Fruit fly (Drosophila melanogaster): Measurements from ENCODE around the gene narya.
A peak's percentile ranks its signal among the peaks of the same experiment; 100 is the strongest.

Gene narya

dm6 chrX:19505334-19506185, 30.7 kb downstream of the narya start:
- TF ChIP-seq CG31627 (GFP tag; optimal IDR thresholded peaks at IDR 0.05) (peak; percentile 27), ss (GFP tag; optimal IDR thresholded peaks at IDR 0.05) (peak in 1 of 2 experiments; percentile 31), Sox102F (GFP tag; optimal IDR thresholded peaks at IDR 0.05) (no peak), topi (GFP tag; optimal IDR thresholded peaks at IDR 0.05) (no peak), Eip78C (GFP tag) (peak; percentile 73), CG10669 (GFP tag; optimal IDR thresholded peaks at IDR 0.05) (no peak), pdm3 (GFP tag; optimal IDR thresholded peaks at IDR 0.05) (no peak), svp (GFP tag) (peak; percentile 93), eg (GFP tag; IDR thresholded peaks at IDR 0.05) (0 out of 3 replicates have a peak, but pooled peaks have one; percentile 30), CG15336 (GFP tag; IDR thresholded peaks at IDR 0.05) (0 out of 2 replicates have a peak, but pooled peaks have one; percentile 14), CG6854 (GFP tag; optimal IDR thresholded peaks at IDR 0.05) (peak; percentile 35), esn (GFP tag; optimal IDR thresholded peaks at IDR 0.05) (peak; percentile 37), lz (GFP tag; optimal IDR thresholded peaks at IDR 0.05) (peak; percentile 26), CG6792 (GFP tag; optimal IDR thresholded peaks at IDR 0.05) (peak; percentile 2), OdsH (GFP tag; optimal IDR thresholded peaks at IDR 0.05) (no peak), CG6163 (GFP tag; IDR thresholded peaks at IDR 0.05) (peak; percentile 56; the same call in 2 of the 3 replicates), CG3919 (GFP tag; optimal IDR thresholded peaks at IDR 0.05) (peak; percentile 0), Blimp-1 (GFP tag; optimal IDR thresholded peaks at IDR 0.05) (peak; percentile 93), Sox14 (GFP tag; optimal IDR thresholded peaks at IDR 0.05) (peak; percentile 32), vri (GFP tag; optimal IDR thresholded peaks at IDR 0.05) (no peak), Smox (GFP tag; optimal IDR thresholded peaks at IDR 0.05) (peak; percentile 25), Eip75B (GFP tag; optimal IDR thresholded peaks at IDR 0.05) (peak; percentile 41)

dm6 chrX:19510204-19510603, 35.3 kb downstream of the narya start:
- no peak for TF ChIP-seq spab (GFP tag; optimal IDR thresholded peaks at IDR 0.05)
- no peak for TF ChIP-seq vri (GFP tag; optimal IDR thresholded peaks at IDR 0.05)
- no peak for TF ChIP-seq eg (GFP tag; IDR thresholded peaks at IDR 0.05)
- TF ChIP-seq Hr39 (GFP tag; optimal IDR thresholded peaks at IDR 0.05) = no peak
- no peak for TF ChIP-seq achi (GFP tag; optimal IDR thresholded peaks at IDR 0.05)
- no peak for TF ChIP-seq fd85E (GFP tag; optimal IDR thresholded peaks at IDR 0.05)
- no peak for TF ChIP-seq CG6276 (GFP tag; optimal IDR thresholded peaks at IDR 0.05)
- no peak for TF ChIP-seq CG34406 (GFP tag; optimal IDR thresholded peaks at IDR 0.05)
- TF ChIP-seq Gug (GFP tag; IDR thresholded peaks at IDR 0.05) = no peak
- no peak for TF ChIP-seq CG8119 (GFP tag; IDR thresholded peaks at IDR 0.05)
- no peak for TF ChIP-seq CG6163 (GFP tag; IDR thresholded peaks at IDR 0.05)
- no peak for TF ChIP-seq salr (GFP tag; optimal IDR thresholded peaks at IDR 0.05)
- TF ChIP-seq CG11762 (GFP tag; optimal IDR thresholded peaks at IDR 0.05; ENCODE audit: insufficient read depth) = no peak
- TF ChIP-seq Sox14 (GFP tag; optimal IDR thresholded peaks at IDR 0.05) = no peak
- TF ChIP-seq Eip78C (GFP tag) = no peak
- TF ChIP-seq CG9139 (GFP tag; optimal IDR thresholded peaks at IDR 0.05) = no peak
- TF ChIP-seq CG10669 (GFP tag; optimal IDR thresholded peaks at IDR 0.05) = no peak
- TF ChIP-seq CG15336 (GFP tag; IDR thresholded peaks at IDR 0.05) = no peak
- no peak for TF ChIP-seq Met (GFP tag; optimal IDR thresholded peaks at IDR 0.05)

- TF ChIP-seq CG8119 (GFP tag; IDR thresholded peaks at IDR 0.05) (no peak), Eip78C (GFP tag) (no peak), Eip75B (GFP tag; optimal IDR thresholded peaks at IDR 0.05) (no peak), Gug (GFP tag; IDR thresholded peaks at IDR 0.05) (no peak), CG9139 (GFP tag; optimal IDR thresholded peaks at IDR 0.05) (no peak), achi (GFP tag; optimal IDR thresholded peaks at IDR 0.05) (no peak)
Observed at dm6 chrX:19520376-19520775, 45.5 kb downstream of the narya start.

dm6 chrX:19520888-19521287, 46.0 kb downstream of the narya start:
- TF ChIP-seq vri (GFP tag; optimal IDR thresholded peaks at IDR 0.05) = peak; percentile 67
- peak; percentile 74 for TF ChIP-seq svp (GFP tag)
- TF ChIP-seq CG16779 (tag; optimal IDR thresholded peaks at IDR 0.05) = no peak
- TF ChIP-seq Gug (GFP tag; IDR thresholded peaks at IDR 0.05) = no peak
- no peak for TF ChIP-seq CG11294 (GFP tag; IDR thresholded peaks at IDR 0.05)
- TF ChIP-seq dsx (GFP tag; optimal IDR thresholded peaks at IDR 0.05; ENCODE audit: poor library complexity, severe bottlenecking) = no peak
- TF ChIP-seq Met (GFP tag; optimal IDR thresholded peaks at IDR 0.05) = no peak

Data from whole organism, prepupa.